Fruit fly (Drosophila melanogaster) whole organism: ENCODE measurements around the gene Tbc1d22.

Experiments used
- Dll ChIP-seq: fragments of >200 bp; optimal IDR thresholded peaks from 2 replicates; lab custom pipeline; 2017
- EcR ChIP-seq, 2 experiments: fragments of >200 bp; optimal IDR thresholded peaks; 2 replicates each; lab custom pipeline; 2017; ENCODE audit warnings: missing biosample characterization in 2 of 2, missing genetic modification characterization in 2 of 2, missing genetic modification reagents in 2 of 2
- pan ChIP-seq: fragments of >200 bp; optimal IDR thresholded peaks from 2 replicates; lab custom pipeline; 2017
- psq ChIP-seq: fragments of >200 bp; optimal IDR thresholded peaks from 2 replicates; lab custom pipeline; 2017
- usp ChIP-seq: fragments of >200 bp; optimal IDR thresholded peaks from 2 replicates; lab custom pipeline; 2017; ENCODE audit warnings: missing biosample characterization, missing genetic modification characterization, mixed read lengths

DNA sequence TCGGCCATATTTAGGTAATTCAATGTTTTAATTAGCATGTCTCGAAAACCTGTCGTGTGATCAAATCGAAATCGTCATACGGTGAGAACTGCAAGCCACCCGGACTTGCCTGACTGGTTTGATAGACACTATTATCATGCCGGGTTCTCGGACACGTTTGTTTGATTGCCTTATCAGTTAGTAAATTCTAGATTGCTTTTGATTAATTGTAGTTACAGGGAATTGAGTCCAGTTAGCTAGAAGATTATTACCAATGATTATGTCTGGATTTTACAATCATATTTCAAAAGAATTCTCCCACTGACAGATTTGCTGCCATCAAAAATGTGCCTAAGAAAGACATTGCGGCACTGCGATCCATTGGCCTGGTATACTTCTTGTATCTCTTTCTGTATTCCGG, 7.7 kb downstream of the Tbc1d22 start:
- TF ChIP-seq Dll, result no peak
- no peak for TF ChIP-seq usp (GFP tag; lab: Kevin White, UChicago)
- no peak for TF ChIP-seq psq
- TF ChIP-seq pan, result no peak
- TF ChIP-seq EcR (GFP tag; optimal IDR thresholded peaks at IDR 0.05; lab: Kevin White, UChicago), result no peak
